Worm (Caenorhabditis elegans) whole organism, mixed stage, embryonic: Measurements from ENCODE around the gene R02F2.8.
"Not testable (repeated sequence)": the region's sequence is repeated elsewhere in the genome, so short reads cannot be mapped to it uniquely, and the experiment has no call there.

Experiments
- ceh-43 ChIP-seq: fragments of 200-800 bp; sonication (Bioruptor generic); optimal IDR thresholded peaks from 2 replicates; lab custom pipeline; 2018; ENCODE audit warnings: mild to moderate bottlenecking, missing genetic modification characterization, moderate library complexity, missing compliant biosample characterization
- elt-1 ChIP-seq: sonication (generic microtip); optimal IDR thresholded peaks from 2 replicates; lab custom pipeline; 2017; ENCODE audit warnings: missing genetic modification characterization, mild to moderate bottlenecking, missing compliant biosample characterization, antibody characterized with exemption, moderate library complexity, borderline replicate concordance; ENCODE audit not compliant: insufficient read depth
- lin-13 ChIP-seq: fragments of 150-350 bp; optimal IDR thresholded peaks from 2 replicates; lab custom pipeline; 2014; ENCODE audit warnings: missing biosample characterization, missing genetic modification characterization
- lin-32 ChIP-seq: fragments of 200-800 bp; sonication (Bioruptor generic); optimal IDR thresholded peaks from 2 replicates; lab custom pipeline; 2018; ENCODE audit warnings: mild to moderate bottlenecking, missing genetic modification characterization, missing compliant biosample characterization
- mls-2 ChIP-seq: sonication (generic microtip); optimal IDR thresholded peaks from 2 replicates; lab custom pipeline; 2016; ENCODE audit warnings: mild to moderate bottlenecking, missing genetic modification characterization, moderate library complexity, missing compliant biosample characterization
- nhr-12 ChIP-seq: fragments of 150-350 bp; optimal IDR thresholded peaks from 2 replicates; lab custom pipeline; 2014; ENCODE audit warnings: missing biosample characterization, missing genetic modification characterization
- nhr-2 ChIP-seq: fragments of 150-350 bp; optimal IDR thresholded peaks from 2 replicates; lab custom pipeline; 2014; ENCODE audit warnings: missing biosample characterization, missing genetic modification characterization
- nhr-237 ChIP-seq: fragments of 150-350 bp; optimal IDR thresholded peaks from 2 replicates; lab custom pipeline; 2014; ENCODE audit warnings: missing biosample characterization, missing genetic modification characterization
- nhr-28 ChIP-seq: fragments of 150-350 bp; optimal IDR thresholded peaks from 2 replicates; lab custom pipeline; 2014; ENCODE audit warnings: missing biosample characterization, missing genetic modification characterization
- nhr-76 ChIP-seq: sonication (generic microtip); optimal IDR thresholded peaks from 2 replicates; lab custom pipeline; 2017; ENCODE audit warnings: missing biosample characterization, missing genetic modification characterization
- pha-4 ChIP-seq: fragments of 150-350 bp; optimal IDR thresholded peaks from 2 replicates; lab custom pipeline; 2018; ENCODE audit warnings: missing biosample characterization, missing genetic modification reagents, missing genetic modification characterization
- snpc-4 ChIP-seq: fragments of 150-350 bp; optimal IDR thresholded peaks from 2 replicates; lab custom pipeline; 2014; ENCODE audit warnings: missing biosample characterization, missing genetic modification characterization
- unc-39 ChIP-seq: fragments of 150-350 bp; optimal IDR thresholded peaks from 2 replicates; lab custom pipeline; 2014; ENCODE audit warnings: missing biosample characterization, missing genetic modification characterization
- unc-62 ChIP-seq: fragments of 150-350 bp; optimal IDR thresholded peaks from 2 replicates; lab custom pipeline; 2014; ENCODE audit warnings: missing biosample characterization, missing genetic modification reagents, missing genetic modification characterization

ce11 chrIII:5480889-5481288 is 14.2 kb downstream of the R02F2.8 start:
- not testable (repeated sequence) for TF ChIP-seq pha-4 (tag; lab: Kevin White, UChicago); lin-13 (tag; lab: Kevin White, UChicago); ceh-43 (GFP tag; lab: Kevin White, UChicago); elt-1 (tag; lab: Kevin White, UChicago); unc-39 (tag; lab: Kevin White, UChicago); unc-62 (GFP tag; lab: Kevin White, UChicago); nhr-12 (tag; lab: Kevin White, UChicago); snpc-4 (tag; lab: Kevin White, UChicago); lin-32 (GFP tag; lab: Kevin White, UChicago); nhr-28; nhr-76; mls-2 (tag; lab: Kevin White, UChicago); nhr-2 (tag; lab: Kevin White, UChicago); nhr-237 (tag; lab: Kevin White, UChicago)
